Worm (Caenorhabditis elegans) whole organism, young adult: Measurements from ENCODE around the gene C43D7.7.

ENCODE experiments used
- B0261.1 ChIP-seq: sonication (generic microtip); optimal IDR thresholded peaks from 2 replicates; lab custom pipeline; 2016; ENCODE audit warnings: mild to moderate bottlenecking, missing genetic modification characterization, moderate library complexity, missing compliant biosample characterization
- F49E8.2 ChIP-seq: sonication (generic microtip); optimal IDR thresholded peaks from 3 replicates; lab custom pipeline; 2017; ENCODE audit warnings: missing genetic modification characterization, mild to moderate bottlenecking, missing compliant biosample characterization, antibody characterized with exemption, moderate library complexity; ENCODE audit not compliant: insufficient read depth
- hlh-12 ChIP-seq: sonication (generic microtip); optimal IDR thresholded peaks from 2 replicates; lab custom pipeline; 2016; ENCODE audit warnings: missing genetic modification characterization, missing compliant biosample characterization
- mcd-1 ChIP-seq: fragments of 200-800 bp; sonication (Bioruptor generic); IDR thresholded peaks from 2 replicates; pipeline ENCODE4 v1.3.6; 2022; ENCODE audit warnings: missing genetic modification reagents, missing genetic modification characterization, missing compliant biosample characterization
- pha-4 ChIP-seq: fragments of 150-350 bp; sonication (generic microtip); optimal IDR thresholded peaks from 2 replicates; lab custom pipeline; 2014; ENCODE audit warnings: missing biosample characterization, missing genetic modification reagents, missing genetic modification characterization
- snpc-4 ChIP-seq, 5 experiments: fragments of 150-350 bp in 1 of 5; sonication (generic microtip) in 4 of 5; optimal IDR thresholded peaks; 2 replicates each; lab custom pipeline; 2014 to 2018; ENCODE audit warnings: missing genetic modification characterization in 5 of 5, missing biosample characterization in 3 of 5, antibody characterized with exemption in 2 of 5, mild to moderate bottlenecking in 2 of 5, missing compliant biosample characterization in 2 of 5, missing genotype in 2 of 5, moderate library complexity in 2 of 5, missing genetic modification reagents in 1 of 5

ce11 chrV:19297510-19297909, 21.8 kb downstream of the C43D7.7 start, which contains the start of gene fbxb-60:
- TF ChIP-seq pha-4 (tag; lab: Kevin White, UChicago), result no peak
- TF ChIP-seq mcd-1 (GFP tag; lab: Robert Waterston, UW), result no peak
- no peak for TF ChIP-seq B0261.1
- no peak for TF ChIP-seq hlh-12 (tag; lab: Kevin White, UChicago)
- no peak for TF ChIP-seq F49E8.2 (tag; lab: Kevin White, UChicago)
- TF ChIP-seq snpc-4 (GFP tag; optimal IDR thresholded peaks at IDR 0.05; lab: Kevin White, UChicago), result no peak
- no peak for TF ChIP-seq snpc-4 (tag; optimal IDR thresholded peaks at IDR 0.05; lab: Kevin White, UChicago)
